Worm (Caenorhabditis elegans) whole organism, mixed stage, embryonic: Measurements from ENCODE around the gene dlat-1.

Experiments
- bed-3 ChIP-seq: fragments of 200-800 bp; sonication (Bioruptor generic); optimal IDR thresholded peaks from 3 replicates; lab custom pipeline; 2018; ENCODE audit warnings: mild to moderate bottlenecking, missing genetic modification characterization, moderate library complexity, missing compliant biosample characterization
- blmp-1 ChIP-seq: fragments of 150-350 bp; optimal IDR thresholded peaks from 2 replicates; lab custom pipeline; 2014; ENCODE audit warnings: missing biosample characterization, missing genetic modification characterization
- ceh-39 ChIP-seq: fragments of 150-350 bp; optimal IDR thresholded peaks from 2 replicates; lab custom pipeline; 2014; ENCODE audit warnings: missing biosample characterization, missing genetic modification characterization
- ceh-43 ChIP-seq: fragments of 200-800 bp; sonication (Bioruptor generic); optimal IDR thresholded peaks from 2 replicates; lab custom pipeline; 2018; ENCODE audit warnings: mild to moderate bottlenecking, missing genetic modification characterization, moderate library complexity, missing compliant biosample characterization
- ceh-83 ChIP-seq: fragments of 200-800 bp; sonication (Bioruptor generic); optimal IDR thresholded peaks from 2 replicates; lab custom pipeline; 2018; ENCODE audit warnings: mild to moderate bottlenecking, missing genetic modification characterization, missing compliant biosample characterization
- ces-1 ChIP-seq: fragments of 150-350 bp; optimal IDR thresholded peaks from 2 replicates; lab custom pipeline; 2014; ENCODE audit warnings: missing biosample characterization, missing genetic modification reagents, missing genetic modification characterization
- cnd-1 ChIP-seq: fragments of 200-800 bp; sonication (Bioruptor generic); optimal IDR thresholded peaks from 2 replicates; lab custom pipeline; 2018; ENCODE audit warnings: mild to moderate bottlenecking, missing genetic modification characterization, missing compliant biosample characterization
- drap-1 ChIP-seq: fragments of 200-800 bp; sonication (Bioruptor generic); optimal IDR thresholded peaks from 3 replicates; lab custom pipeline; 2018; ENCODE audit warnings: mild to moderate bottlenecking, missing genetic modification characterization, missing compliant biosample characterization
- elt-1 ChIP-seq: sonication (generic microtip); optimal IDR thresholded peaks from 2 replicates; lab custom pipeline; 2017; ENCODE audit warnings: missing genetic modification characterization, mild to moderate bottlenecking, missing compliant biosample characterization, antibody characterized with exemption, moderate library complexity, borderline replicate concordance; ENCODE audit not compliant: insufficient read depth
- elt-3 ChIP-seq: fragments of 150-350 bp; optimal IDR thresholded peaks from 2 replicates; lab custom pipeline; 2014; ENCODE audit warnings: missing biosample characterization, missing genetic modification characterization
- flh-1 ChIP-seq: fragments of 200-800 bp; sonication (Bioruptor generic); optimal IDR thresholded peaks from 2 replicates; lab custom pipeline; 2018; ENCODE audit warnings: mild to moderate bottlenecking, missing genetic modification characterization, moderate library complexity, missing compliant biosample characterization
- ham-2 ChIP-seq: fragments of 200-800 bp; sonication (Bioruptor generic); optimal IDR thresholded peaks from 2 replicates; lab custom pipeline; 2018; ENCODE audit warnings: mild to moderate bottlenecking, missing genetic modification characterization, missing compliant biosample characterization
- hlh-1 ChIP-seq: fragments of 150-350 bp; optimal IDR thresholded peaks from 2 replicates; lab custom pipeline; 2014; ENCODE audit warnings: missing biosample characterization, missing genetic modification reagents, missing genetic modification characterization
- lin-13 ChIP-seq: fragments of 150-350 bp; optimal IDR thresholded peaks from 2 replicates; lab custom pipeline; 2014; ENCODE audit warnings: missing biosample characterization, missing genetic modification characterization
- lsy-2 ChIP-seq: fragments of 150-350 bp; optimal IDR thresholded peaks from 2 replicates; lab custom pipeline; 2014; ENCODE audit warnings: missing biosample characterization, missing genetic modification characterization
- mab-5 ChIP-seq: fragments of 150-350 bp; optimal IDR thresholded peaks from 2 replicates; lab custom pipeline; 2014; ENCODE audit warnings: missing biosample characterization, missing genetic modification characterization
- nhr-2 ChIP-seq: fragments of 150-350 bp; optimal IDR thresholded peaks from 2 replicates; lab custom pipeline; 2014; ENCODE audit warnings: missing biosample characterization, missing genetic modification characterization
- nhr-237 ChIP-seq: fragments of 150-350 bp; optimal IDR thresholded peaks from 2 replicates; lab custom pipeline; 2014; ENCODE audit warnings: missing biosample characterization, missing genetic modification characterization
- nhr-28 ChIP-seq: fragments of 150-350 bp; optimal IDR thresholded peaks from 2 replicates; lab custom pipeline; 2014; ENCODE audit warnings: missing biosample characterization, missing genetic modification characterization
- pha-4 ChIP-seq: fragments of 150-350 bp; optimal IDR thresholded peaks from 2 replicates; lab custom pipeline; 2018; ENCODE audit warnings: missing biosample characterization, missing genetic modification reagents, missing genetic modification characterization
- sem-2 ChIP-seq: fragments of 200-800 bp; sonication (Bioruptor generic); optimal IDR thresholded peaks from 2 replicates; lab custom pipeline; 2018; ENCODE audit warnings: mild to moderate bottlenecking, missing genetic modification characterization, missing compliant biosample characterization
- snpc-4 ChIP-seq: fragments of 150-350 bp; optimal IDR thresholded peaks from 2 replicates; lab custom pipeline; 2014; ENCODE audit warnings: missing biosample characterization, missing genetic modification characterization
- sptf-1 ChIP-seq: sonication (generic microtip); optimal IDR thresholded peaks from 2 replicates; lab custom pipeline; 2017; ENCODE audit warnings: mild to moderate bottlenecking, missing genetic modification characterization, moderate library complexity, missing compliant biosample characterization
- tbx-8 ChIP-seq: fragments of 200-800 bp; sonication (Bioruptor generic); optimal IDR thresholded peaks from 2 replicates; lab custom pipeline; 2018; ENCODE audit warnings: mild to moderate bottlenecking, missing genetic modification characterization, moderate library complexity, missing compliant biosample characterization
- unc-120 ChIP-seq: sonication (generic microtip); optimal IDR thresholded peaks from 2 replicates; lab custom pipeline; 2017; ENCODE audit warnings: missing genetic modification characterization, missing compliant biosample characterization; ENCODE audit not compliant: poor library complexity, severe bottlenecking
- zip-8 ChIP-seq: fragments of 150-350 bp; optimal IDR thresholded peaks from 2 replicates; lab custom pipeline; 2014; ENCODE audit warnings: missing biosample characterization, missing genetic modification characterization
- ztf-11 ChIP-seq: fragments of 150-350 bp; optimal IDR thresholded peaks from 2 replicates; lab custom pipeline; 2014; ENCODE audit warnings: missing biosample characterization, missing genetic modification characterization

Gene dlat-1

DNA sequence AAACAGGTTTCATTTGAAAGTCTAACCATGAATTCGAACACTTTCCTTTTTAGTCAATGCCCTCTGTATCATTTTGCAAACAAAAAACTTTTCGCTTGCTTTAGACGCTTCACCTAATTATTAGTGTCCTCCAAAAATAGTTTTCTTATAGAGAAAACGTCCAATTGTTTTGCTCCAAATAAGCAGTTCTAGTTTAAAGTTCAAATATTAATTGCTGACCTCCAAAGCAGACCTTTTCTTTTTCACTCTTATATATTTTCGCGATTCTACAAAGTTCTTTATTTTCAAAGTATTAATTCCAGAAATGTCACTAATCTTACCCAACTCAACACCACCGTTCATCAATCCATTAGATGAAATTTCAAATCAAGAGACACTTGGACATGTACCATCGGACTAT is 38.3 kb downstream of the dlat-1 start, which contains the start of gene gnrr-2:
TSS of gene gnrr-2 (plus strand) at position 301 of the 400 bp plus-strand sequence.
- TF ChIP-seq elt-1 (tag; lab: Kevin White, UChicago) (no peak), pha-4 (tag; lab: Kevin White, UChicago) (no peak), ces-1 (no peak), elt-3 (tag; lab: Kevin White, UChicago) (no peak), lsy-2 (no peak), hlh-1 (no peak), nhr-237 (tag; lab: Kevin White, UChicago) (no peak), unc-120 (tag; lab: Kevin White, UChicago) (no peak), ceh-43 (GFP tag; lab: Kevin White, UChicago) (no peak), ceh-83 (GFP tag; lab: Kevin White, UChicago) (no peak), zip-8 (tag; lab: Kevin White, UChicago) (no peak), lin-13 (tag; lab: Kevin White, UChicago) (no peak), cnd-1 (tag; lab: Kevin White, UChicago) (no peak), drap-1 (GFP tag; lab: Kevin White, UChicago) (no peak), sptf-1 (tag; lab: Kevin White, UChicago) (no peak), nhr-28 (tag; lab: Kevin White, UChicago) (no peak), snpc-4 (tag; lab: Kevin White, UChicago) (no peak), sem-2 (GFP tag; lab: Kevin White, UChicago) (no peak), bed-3 (no peak)

DNA sequence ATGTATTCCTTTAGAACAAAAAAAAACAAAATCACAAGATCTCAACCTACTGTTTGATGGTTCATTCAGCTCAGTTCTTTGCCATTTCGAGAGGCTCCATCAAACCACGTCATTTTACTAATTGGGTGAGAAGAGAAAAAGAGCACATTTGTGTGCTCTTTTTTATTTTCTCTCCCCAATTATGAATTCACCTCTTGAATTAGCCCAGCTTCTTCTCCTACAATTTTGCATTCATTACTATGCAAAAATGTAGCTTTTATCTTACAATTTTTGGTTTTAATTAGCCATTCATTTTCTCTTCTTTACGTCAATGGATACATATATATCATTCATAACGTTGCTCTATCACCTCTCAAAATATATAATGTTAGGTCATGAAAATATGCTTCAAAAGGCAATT is 41.4 kb downstream of the dlat-1 start:
- TF ChIP-seq elt-3 (tag; lab: Kevin White, UChicago) (no peak), flh-1 (no peak), blmp-1 (no peak), mab-5 (no peak), hlh-1 (no peak), ceh-39 (no peak), tbx-8 (GFP tag; lab: Kevin White, UChicago) (no peak), unc-120 (tag; lab: Kevin White, UChicago) (no peak), nhr-237 (tag; lab: Kevin White, UChicago) (no peak), ceh-83 (GFP tag; lab: Kevin White, UChicago) (no peak), nhr-28 (tag; lab: Kevin White, UChicago) (no peak), ham-2 (GFP tag; lab: Kevin White, UChicago) (no peak), bed-3 (no peak), zip-8 (tag; lab: Kevin White, UChicago) (no peak), snpc-4 (tag; lab: Kevin White, UChicago) (no peak), ztf-11 (tag; lab: Kevin White, UChicago) (no peak)

DNA sequence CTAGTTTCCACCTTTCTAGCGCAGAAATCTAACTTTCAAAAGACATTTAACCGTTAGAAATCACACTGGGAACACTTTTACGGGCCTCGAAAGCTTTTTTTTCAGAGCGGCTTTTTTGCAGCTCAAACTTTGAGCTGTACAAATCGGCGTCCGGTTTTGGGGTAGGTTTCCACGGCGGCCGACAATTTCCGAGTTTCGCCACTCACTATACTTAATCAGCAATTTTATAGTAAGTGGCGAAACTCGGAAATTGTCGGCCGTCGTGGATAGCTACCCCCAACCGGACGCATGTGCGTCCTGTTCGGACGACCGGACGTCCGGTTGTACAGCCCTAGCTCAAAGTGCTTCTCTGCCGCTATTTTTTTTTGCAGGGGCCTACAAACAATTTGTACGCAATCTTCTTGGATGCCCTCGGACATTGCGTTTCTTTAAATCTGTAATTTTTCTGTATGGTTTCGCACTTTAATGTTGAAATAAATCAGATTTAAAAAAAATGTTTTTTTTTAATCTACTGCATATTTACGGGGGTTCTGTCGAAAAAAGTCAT is 50.9 kb downstream of the dlat-1 start:
- no peak for TF ChIP-seq nhr-2 (tag; lab: Kevin White, UChicago)
